Worm (Caenorhabditis elegans): ENCODE results near the gene mrps-7.

Gene mrps-7

DNA sequence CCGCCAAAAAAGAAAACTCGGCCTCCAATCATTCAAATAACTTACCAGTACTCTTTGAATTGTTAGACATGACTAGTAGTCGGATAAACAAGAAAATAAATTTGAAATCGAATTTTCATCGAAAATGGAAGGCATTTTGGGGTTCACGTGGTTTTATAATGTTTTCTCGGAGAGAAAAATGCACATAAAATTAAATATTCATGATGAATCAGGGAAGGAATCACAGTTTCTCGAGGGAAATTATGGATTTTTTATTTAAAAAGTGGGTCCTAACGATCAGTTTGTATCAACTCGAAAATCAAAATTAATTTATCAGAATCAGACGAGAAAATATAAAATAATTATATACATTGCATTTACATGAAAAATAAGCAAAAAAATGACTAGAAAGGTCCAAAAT, 2.2 kb downstream of the mrps-7 start, which contains the start of gene Y57G11C.5:
Y57G11C.5 (minus strand) TSS at position 101 of the 400 bp plus-strand sequence.
- no peak for TF ChIP-seq pqm-1 (tag; optimal IDR thresholded peaks at IDR 0.05)
- no peak for TF ChIP-seq grh-1 (GFP tag; IDR thresholded peaks at IDR 0.05)
- TF ChIP-seq sup-37 (GFP tag; optimal IDR thresholded peaks at IDR 0.05) = no peak
- no peak for TF ChIP-seq ztf-11 (tag; optimal IDR thresholded peaks at IDR 0.05)
- TF ChIP-seq unc-98 (GFP tag; IDR thresholded peaks at IDR 0.05) = no peak
- TF ChIP-seq nhr-77 (tag; optimal IDR thresholded peaks at IDR 0.05) = no peak
- TF ChIP-seq F16B12.6 (tag; optimal IDR thresholded peaks at IDR 0.05) = no peak
- TF ChIP-seq lin-39 (tag; optimal IDR thresholded peaks at IDR 0.05) = no peak
- no peak for TF ChIP-seq nhr-20 (tag; optimal IDR thresholded peaks at IDR 0.05)
- no peak for TF ChIP-seq C04F5.9 (tag; optimal IDR thresholded peaks at IDR 0.05)
- TF ChIP-seq efl-1 (optimal IDR thresholded peaks at IDR 0.05) = no peak
- no peak for TF ChIP-seq efl-1 (GFP tag; optimal IDR thresholded peaks at IDR 0.05 in 1 of 2)
- no peak for TF ChIP-seq rnt-1 (tag; optimal IDR thresholded peaks at IDR 0.05)
- no peak for TF ChIP-seq nhr-84 (tag; optimal IDR thresholded peaks at IDR 0.05)
- TF ChIP-seq zag-1 (tag; optimal IDR thresholded peaks at IDR 0.05) = no peak
- TF ChIP-seq dsc-1 (tag; optimal IDR thresholded peaks at IDR 0.05) = no peak
- TF ChIP-seq jun-1 (tag; optimal IDR thresholded peaks at IDR 0.05) = no peak
- TF ChIP-seq skn-1 (tag; optimal IDR thresholded peaks at IDR 0.05) = no peak
- TF ChIP-seq hpl-2 (GFP tag; optimal IDR thresholded peaks at IDR 0.05) = no peak

DNA sequence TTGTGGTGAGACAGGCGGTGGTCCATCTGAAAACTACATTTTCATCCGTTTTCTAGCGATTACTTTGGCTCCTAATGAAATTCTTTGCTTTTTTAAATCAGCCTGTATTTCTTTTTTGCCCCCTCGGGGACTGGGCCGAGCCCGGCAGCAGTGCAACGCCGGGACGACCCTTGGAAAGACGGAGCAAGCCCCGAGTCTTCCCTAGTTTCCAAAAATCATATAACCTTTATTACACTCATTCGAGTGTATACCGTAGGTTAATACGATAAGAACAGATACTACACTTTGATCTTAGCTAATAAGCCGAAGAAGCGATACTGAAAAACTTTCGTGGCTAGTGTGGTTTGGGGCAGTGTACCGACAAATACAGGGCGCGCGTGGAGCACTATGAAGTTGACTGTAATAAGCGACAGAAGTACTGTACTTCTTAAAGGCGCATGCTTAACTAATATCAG, 2.8 kb downstream of the mrps-7 start:
- no peak for TF ChIP-seq elt-3 (tag; optimal IDR thresholded peaks at IDR 0.05)

ce11 chrIV:14763938-14764718, 3.4 kb downstream of the mrps-7 start:
- TF ChIP-seq ama-1 (optimal IDR thresholded peaks at IDR 0.05) (peak; percentile 79), efl-1 (optimal IDR thresholded peaks at IDR 0.05) (no peak), efl-1 (GFP tag; optimal IDR thresholded peaks at IDR 0.05 in 1 of 2) (peak in 1 of 2 experiments; percentile 18), rnt-1 (tag; optimal IDR thresholded peaks at IDR 0.05) (peak; percentile 17), C34B4.2 (tag; optimal IDR thresholded peaks at IDR 0.05) (no peak), ceh-63 (GFP tag; optimal IDR thresholded peaks at IDR 0.05) (no peak), ets-5 (GFP tag; IDR thresholded peaks at IDR 0.05) (0 out of 2 replicates have a peak, but pooled peaks have one; percentile 33), tbx-2 (tag; optimal IDR thresholded peaks at IDR 0.05) (no peak), ztf-4 (tag; optimal IDR thresholded peaks at IDR 0.05) (peak; percentile 38), vab-15 (tag; optimal IDR thresholded peaks at IDR 0.05) (peak; percentile 46), nhr-71 (tag; optimal IDR thresholded peaks at IDR 0.05) (peak; percentile 45), ceh-88 (GFP tag; IDR thresholded peaks at IDR 0.05) (peak; percentile 16; the same call in 1 of the 2 replicates), lsy-2 (tag; optimal IDR thresholded peaks at IDR 0.05) (peak in 1 of 2 experiments; percentile 1)

DNA sequence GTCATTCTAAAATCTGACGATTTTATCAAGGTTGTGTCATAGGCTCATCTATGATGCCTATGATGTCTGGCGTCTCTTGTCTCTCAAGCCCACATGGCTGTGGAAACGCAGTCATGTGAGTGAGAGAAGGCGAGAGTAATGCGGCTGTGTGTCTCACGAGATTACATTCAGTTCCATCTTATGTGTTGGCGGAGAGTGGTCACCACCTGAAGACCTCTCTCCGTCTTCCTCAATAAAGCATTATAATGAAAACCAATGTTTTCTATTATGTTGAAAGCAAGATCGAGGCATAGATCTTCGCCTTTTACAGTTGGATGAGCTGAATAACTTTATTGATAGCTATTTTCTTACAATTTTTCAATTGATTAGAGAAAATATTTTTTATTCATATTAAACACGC, 4.2 kb downstream of the mrps-7 start:
- peak; percentile 24 for TF ChIP-seq skn-1 (tag; optimal IDR thresholded peaks at IDR 0.05)
- TF ChIP-seq snu-23 (GFP tag; optimal IDR thresholded peaks at IDR 0.05) = peak; percentile 77
- TF ChIP-seq mdl-1 (tag; optimal IDR thresholded peaks at IDR 0.05) = peak in 1 of 2 experiments; percentile 80
- peak; percentile 57 for TF ChIP-seq swsn-7 (tag; optimal IDR thresholded peaks at IDR 0.05)
- peak; percentile 64 for TF ChIP-seq mep-1 (tag; optimal IDR thresholded peaks at IDR 0.05)
- peak; percentile 47 for TF ChIP-seq lir-3 (tag; optimal IDR thresholded peaks at IDR 0.05; ENCODE audit: poor library complexity)
- peak; percentile 89 for TF ChIP-seq nhr-71 (tag; optimal IDR thresholded peaks at IDR 0.05)
- peak; percentile 2 for TF ChIP-seq jun-1 (tag; optimal IDR thresholded peaks at IDR 0.05)
- peak; percentile 61 for TF ChIP-seq tbx-2 (tag; optimal IDR thresholded peaks at IDR 0.05)
- TF ChIP-seq fkh-8 (tag; optimal IDR thresholded peaks at IDR 0.05) = peak; percentile 72
- peak; percentile 22 for TF ChIP-seq egl-13 (tag; optimal IDR thresholded peaks at IDR 0.05)
- peak; percentile 39 for TF ChIP-seq dsc-1 (tag; optimal IDR thresholded peaks at IDR 0.05)
- TF ChIP-seq lin-13 (GFP tag; optimal IDR thresholded peaks at IDR 0.05) = peak; percentile 48
- peak; percentile 72 for TF ChIP-seq blmp-1 (tag; optimal IDR thresholded peaks at IDR 0.05)
- peak in 1 of 6 experiments; percentile 28 for TF ChIP-seq elt-3 (tag; optimal IDR thresholded peaks at IDR 0.05)
- peak; percentile 28 for TF ChIP-seq nhr-90 (tag; optimal IDR thresholded peaks at IDR 0.05; ENCODE audit: poor library complexity)
- peak; percentile 60 for TF ChIP-seq isw-1 (GFP tag; IDR thresholded peaks at IDR 0.05)
- peak; percentile 57 for TF ChIP-seq ama-1 (optimal IDR thresholded peaks at IDR 0.05)
- peak; percentile 50 to 79 for TF ChIP-seq lin-35 (GFP tag; optimal IDR thresholded peaks at IDR 0.05)
- peak; percentile 19 to 35 (median 32) for TF ChIP-seq dpl-1 (GFP tag; optimal IDR thresholded peaks at IDR 0.05)
- peak; percentile 77 for TF ChIP-seq nhr-85 (tag)
- TF ChIP-seq efl-1 (optimal IDR thresholded peaks at IDR 0.05) = peak; percentile 50 to 55
- TF ChIP-seq efl-1 (GFP tag; optimal IDR thresholded peaks at IDR 0.05 in 1 of 2) = peak; percentile 44 to 92
- TF ChIP-seq nhr-47 (tag; optimal IDR thresholded peaks at IDR 0.05) = peak; percentile 71

Data from whole organism, L1 larva.